Fruit fly (Drosophila melanogaster): ENCODE data around the gene gskt.

- TF ChIP-seq CG32264 (GFP tag; optimal IDR thresholded peaks at IDR 0.05) = no peak
- TF ChIP-seq h (GFP tag; optimal IDR thresholded peaks at IDR 0.05) = no peak
- TF ChIP-seq Jra (GFP tag; optimal IDR thresholded peaks at IDR 0.05) = no peak
- TF ChIP-seq sv (GFP tag; optimal IDR thresholded peaks at IDR 0.05) = no peak
- no peak for TF ChIP-seq lola (GFP tag; optimal IDR thresholded peaks at IDR 0.05)
These were observed 9.6 kb downstream of the gskt start, which contains the start of gene CG1607 for dm6 chr3R:31381861-31382260.
